Worm (Caenorhabditis elegans) whole organism, early embryonic: ENCODE data around the gene rab-19.

ENCODE experiments used
- ceh-13 ChIP-seq: fragments of 200-800 bp; sonication (Bioruptor generic); optimal IDR thresholded peaks from 2 replicates; lab custom pipeline; 2018; ENCODE audit warnings: mild to moderate bottlenecking, missing genetic modification characterization, missing compliant biosample characterization
- ceh-36 ChIP-seq: sonication (generic microtip); optimal IDR thresholded peaks from 2 replicates; lab custom pipeline; 2016; ENCODE audit warnings: missing genetic modification characterization, inconsistent platforms, missing compliant biosample characterization
- ets-7 ChIP-seq: sonication (generic microtip); optimal IDR thresholded peaks from 2 replicates; lab custom pipeline; 2016; ENCODE audit warnings: missing genotype, missing genetic modification characterization, missing compliant biosample characterization
- flt-1 ChIP-seq: fragments of 200-800 bp; sonication (Bioruptor generic); IDR thresholded peaks from 2 replicates; pipeline ENCODE4 v1.3.6; 2022; ENCODE audit warnings: missing genetic modification characterization, missing compliant biosample characterization
- tbx-37 ChIP-seq: fragments of 200-800 bp; sonication (Bioruptor generic); conservative IDR thresholded peaks from 2 replicates; pipeline ENCODE4 v1.3.6; 2022; ENCODE audit warnings: missing genetic modification reagents, missing genetic modification characterization, missing compliant biosample characterization

- no peak for TF ChIP-seq ceh-13
- no peak for TF ChIP-seq flt-1 (GFP tag; lab: Robert Waterston, UW)
- TF ChIP-seq ets-7: no peak
- TF ChIP-seq ceh-36 (tag; lab: Kevin White, UChicago): no peak
- no peak for TF ChIP-seq tbx-37
These were observed 9.3 kb downstream of the rab-19 start for ce11 chrIV:13374918-13375317.
